Worm (Caenorhabditis elegans) whole organism, L1 larva: ENCODE results near the gene Y7A9A.1.

Experiments used
- pag-3 ChIP-seq: sonication (generic microtip); optimal IDR thresholded peaks from 2 replicates; lab custom pipeline; 2017; ENCODE audit warnings: missing genetic modification characterization, mild to moderate bottlenecking, missing compliant biosample characterization, antibody characterized with exemption, borderline replicate concordance; ENCODE audit not compliant: insufficient read depth
- skn-1 ChIP-seq: fragments of 150-350 bp; optimal IDR thresholded peaks from 2 replicates; lab custom pipeline; 2014; ENCODE audit warnings: missing biosample characterization, missing genetic modification characterization
- snu-23 ChIP-seq: sonication (generic microtip); optimal IDR thresholded peaks from 2 replicates; lab custom pipeline; 2016; ENCODE audit warnings: missing genetic modification characterization, missing compliant biosample characterization

DNA sequence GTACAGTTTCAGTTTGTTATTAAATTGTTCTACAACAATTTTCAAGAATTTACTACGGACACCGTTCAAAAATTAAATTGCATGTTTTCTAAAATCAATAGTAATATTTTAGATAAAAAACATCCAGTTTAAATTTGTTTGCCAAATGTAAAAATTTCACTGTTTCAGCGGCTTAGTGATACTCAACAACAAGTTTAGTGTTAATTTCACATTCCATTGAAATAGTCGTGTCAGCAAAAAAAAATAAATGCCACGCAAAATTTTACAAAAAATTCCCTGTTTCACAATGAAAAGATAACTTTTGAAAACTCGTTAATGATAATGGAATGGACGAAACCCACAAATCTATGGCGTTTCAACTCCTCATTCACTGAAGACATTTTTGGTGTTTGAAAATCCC lies 19.3 kb downstream of the Y7A9A.1 start:
- TF ChIP-seq skn-1: no peak
- TF ChIP-seq pag-3 (tag; lab: Kevin White, UChicago): no peak
- TF ChIP-seq snu-23 (GFP tag; lab: Kevin White, UChicago): no peak
